Worm (Caenorhabditis elegans) whole organism, L1 larva: ENCODE results near the gene K02E7.1.

Source experiments
- F16B12.6 ChIP-seq: fragments of 150-350 bp; optimal IDR thresholded peaks from 2 replicates; lab custom pipeline; 2014; ENCODE audit warnings: missing biosample characterization, missing genetic modification characterization
- Y116A8C.19 ChIP-seq: sonication (generic microtip); optimal IDR thresholded peaks from 2 replicates; lab custom pipeline; 2016; ENCODE audit warnings: missing compliant biosample characterization, missing genetic modification characterization, borderline replicate concordance
- alr-1 ChIP-seq: fragments of 200-800 bp; sonication (Bioruptor generic); optimal IDR thresholded peaks from 2 replicates; lab custom pipeline; 2018; ENCODE audit warnings: borderline replicate concordance, mild to moderate bottlenecking, missing genetic modification characterization, missing compliant biosample characterization
- aly-2 ChIP-seq: fragments of 150-350 bp; optimal IDR thresholded peaks from 2 replicates; lab custom pipeline; 2014; ENCODE audit warnings: missing biosample characterization, missing genetic modification characterization
- ceh-88 ChIP-seq: fragments of 200-800 bp; sonication (Bioruptor generic); IDR thresholded peaks from 2 replicates; pipeline ENCODE4 v1.3.6; 2022; ENCODE audit warnings: missing genetic modification characterization, missing compliant biosample characterization
- ceh-90 ChIP-seq: sonication (generic microtip); optimal IDR thresholded peaks from 2 replicates; lab custom pipeline; 2016; ENCODE audit warnings: missing genetic modification characterization, missing compliant biosample characterization
- ces-1 ChIP-seq: fragments of 150-350 bp; optimal IDR thresholded peaks from 2 replicates; lab custom pipeline; 2014; ENCODE audit warnings: missing biosample characterization, missing genetic modification reagents, missing genetic modification characterization
- dsc-1 ChIP-seq: sonication (generic microtip); optimal IDR thresholded peaks from 2 replicates; lab custom pipeline; 2016; ENCODE audit warnings: mild to moderate bottlenecking, missing genetic modification characterization, missing compliant biosample characterization
- efl-1 ChIP-seq, 4 experiments: fragments of 150-350 bp; optimal IDR thresholded peaks in 3 of 4; peaks in 1 of 4; 1 replicate in 1 of 4; 2 replicates in 3 of 4; lab custom pipeline; 2014; ENCODE audit warnings: missing biosample characterization in 2 of 4, missing genetic modification characterization in 2 of 4, missing genetic modification reagents in 2 of 4
- efl-3 ChIP-seq: fragments of 200-800 bp; sonication (Bioruptor generic); optimal IDR thresholded peaks from 2 replicates; lab custom pipeline; 2018; ENCODE audit warnings: mild to moderate bottlenecking, missing genetic modification characterization, missing compliant biosample characterization
- egl-13 ChIP-seq: sonication (generic microtip); optimal IDR thresholded peaks from 2 replicates; lab custom pipeline; 2016; ENCODE audit warnings: missing genotype, missing genetic modification reagents, missing genetic modification characterization, missing compliant biosample characterization
- elt-2 ChIP-seq: sonication (generic microtip); optimal IDR thresholded peaks from 2 replicates; lab custom pipeline; 2016; ENCODE audit warnings: missing genetic modification characterization, mild to moderate bottlenecking, inconsistent platforms, missing compliant biosample characterization, missing genetic modification reagents
- fkh-4 ChIP-seq: sonication (generic microtip); optimal IDR thresholded peaks from 2 replicates; lab custom pipeline; 2016; ENCODE audit warnings: missing compliant biosample characterization, missing genetic modification characterization, borderline replicate concordance
- fos-1 ChIP-seq: fragments of 150-350 bp; optimal IDR thresholded peaks from 2 replicates; lab custom pipeline; 2014; ENCODE audit warnings: missing biosample characterization, missing genetic modification characterization
- hlh-17 ChIP-seq: fragments of 200-800 bp; sonication (Bioruptor generic); optimal IDR thresholded peaks from 2 replicates; lab custom pipeline; 2018; ENCODE audit warnings: missing genetic modification characterization, mild to moderate bottlenecking, missing compliant biosample characterization, moderate library complexity, borderline replicate concordance
- hlh-4 ChIP-seq: sonication (generic microtip); optimal IDR thresholded peaks from 2 replicates; lab custom pipeline; 2016; ENCODE audit warnings: mild to moderate bottlenecking, missing genetic modification characterization, missing compliant biosample characterization
- hpl-2 ChIP-seq: fragments of 150-350 bp; optimal IDR thresholded peaks from 2 replicates; lab custom pipeline; 2014; ENCODE audit warnings: missing biosample characterization, missing genetic modification reagents, missing genetic modification characterization
- irx-1 ChIP-seq: sonication (generic microtip); optimal IDR thresholded peaks from 2 replicates; lab custom pipeline; 2016; ENCODE audit warnings: missing genetic modification characterization, missing compliant biosample characterization
- lin-14 ChIP-seq: fragments of 200-800 bp; sonication (Bioruptor generic); optimal IDR thresholded peaks from 2 replicates; lab custom pipeline; 2018; ENCODE audit warnings: mild to moderate bottlenecking, missing genetic modification characterization, moderate library complexity, missing compliant biosample characterization
- lin-39 ChIP-seq: fragments of 150-350 bp; optimal IDR thresholded peaks from 2 replicates; lab custom pipeline; 2014; ENCODE audit warnings: missing biosample characterization, missing genetic modification reagents, missing genetic modification characterization
- lsy-2 ChIP-seq, 2 experiments: fragments of 150-350 bp; optimal IDR thresholded peaks; 2 replicates each; lab custom pipeline; 2014; ENCODE audit warnings: missing biosample characterization in 2 of 2, missing genetic modification characterization in 2 of 2
- mab-9 ChIP-seq: fragments of 200-800 bp; sonication (Bioruptor generic); IDR thresholded peaks from 2 replicates; pipeline ENCODE4 v1.3.6; 2022; ENCODE audit warnings: missing genetic modification reagents, missing genetic modification characterization, missing compliant biosample characterization
- mdl-1 ChIP-seq, 2 experiments: fragments of 150-350 bp; optimal IDR thresholded peaks; 2 replicates each; lab custom pipeline; 2014 to 2017; ENCODE audit warnings: missing biosample characterization in 2 of 2, missing genetic modification characterization in 2 of 2, inconsistent platforms in 1 of 2
- mef-2 ChIP-seq: fragments of 150-350 bp; optimal IDR thresholded peaks from 2 replicates; lab custom pipeline; 2014; ENCODE audit warnings: missing biosample characterization, missing genetic modification characterization
- mep-1 ChIP-seq: fragments of 150-350 bp; optimal IDR thresholded peaks from 2 replicates; lab custom pipeline; 2014; ENCODE audit warnings: missing biosample characterization, missing genetic modification characterization
- nhr-20 ChIP-seq: sonication (generic microtip); optimal IDR thresholded peaks from 2 replicates; lab custom pipeline; 2016; ENCODE audit warnings: mild to moderate bottlenecking, missing genetic modification characterization, missing compliant biosample characterization
- nhr-237 ChIP-seq: fragments of 150-350 bp; optimal IDR thresholded peaks from 2 replicates; lab custom pipeline; 2014; ENCODE audit warnings: missing biosample characterization, missing genetic modification characterization
- nhr-84 ChIP-seq: sonication (generic microtip); optimal IDR thresholded peaks from 2 replicates; lab custom pipeline; 2017; ENCODE audit warnings: missing biosample characterization, missing genetic modification characterization
- nhr-85 ChIP-seq: sonication (generic microtip); peaks from one replicate; lab custom pipeline; 2016; ENCODE audit warnings: missing genetic modification characterization, inconsistent platforms, missing compliant biosample characterization
- pqm-1 ChIP-seq: sonication (generic microtip); optimal IDR thresholded peaks from 3 replicates; lab custom pipeline; 2017; ENCODE audit warnings: missing biosample characterization, missing genetic modification characterization
- snu-23 ChIP-seq: sonication (generic microtip); optimal IDR thresholded peaks from 2 replicates; lab custom pipeline; 2016; ENCODE audit warnings: missing genetic modification characterization, missing compliant biosample characterization
- sup-37 ChIP-seq: fragments of 200-800 bp; sonication (Bioruptor generic); optimal IDR thresholded peaks from 2 replicates; lab custom pipeline; 2018; ENCODE audit warnings: mild to moderate bottlenecking, missing genetic modification characterization, missing compliant biosample characterization
- tlp-1 ChIP-seq: fragments of 150-350 bp; optimal IDR thresholded peaks from 2 replicates; lab custom pipeline; 2014; ENCODE audit warnings: missing biosample characterization, missing genetic modification characterization
- unc-62 ChIP-seq: fragments of 150-350 bp; optimal IDR thresholded peaks from 2 replicates; lab custom pipeline; 2014; ENCODE audit warnings: missing biosample characterization, missing genetic modification reagents, missing genetic modification characterization
- vab-15 ChIP-seq: sonication (generic microtip); optimal IDR thresholded peaks from 2 replicates; lab custom pipeline; 2017; ENCODE audit warnings: missing genotype, mild to moderate bottlenecking, missing genetic modification characterization, missing compliant biosample characterization
- ztf-4 ChIP-seq: fragments of 150-350 bp; optimal IDR thresholded peaks from 2 replicates; lab custom pipeline; 2014; ENCODE audit warnings: missing biosample characterization, missing genetic modification characterization

Gene K02E7.1

DNA sequence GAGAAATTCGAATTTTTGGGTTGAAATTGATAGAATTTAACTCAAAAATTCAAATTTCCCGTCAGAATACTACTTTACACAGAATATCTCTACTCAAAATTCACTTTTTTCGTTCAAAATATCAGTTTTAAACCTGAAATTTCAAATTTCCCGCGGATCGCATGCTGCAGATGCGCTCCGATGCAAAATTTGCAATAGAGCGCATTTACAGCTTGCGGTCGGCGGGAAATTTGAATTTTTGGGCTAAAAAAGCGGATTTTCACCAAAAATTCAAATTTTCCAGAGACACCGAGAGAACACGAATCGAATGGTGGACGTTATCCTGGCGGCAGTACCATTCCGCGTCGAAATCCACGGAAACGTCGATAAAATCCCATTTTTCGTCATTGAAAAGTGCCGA is 41.8 kb downstream of the K02E7.1 start:
- TF ChIP-seq aly-2 (tag; lab: Kevin White, UChicago) (no peak), efl-1 (optimal IDR thresholded peaks at IDR 0.05; lab: Kevin White, UChicago) (no peak), efl-1 (GFP tag; optimal IDR thresholded peaks at IDR 0.05 in 1 of 2; lab: Kevin White, UChicago) (peak in 1 of 2 experiments; percentile 84)
- TF ChIP-seq, all 84 proteins: peak for 1

DNA sequence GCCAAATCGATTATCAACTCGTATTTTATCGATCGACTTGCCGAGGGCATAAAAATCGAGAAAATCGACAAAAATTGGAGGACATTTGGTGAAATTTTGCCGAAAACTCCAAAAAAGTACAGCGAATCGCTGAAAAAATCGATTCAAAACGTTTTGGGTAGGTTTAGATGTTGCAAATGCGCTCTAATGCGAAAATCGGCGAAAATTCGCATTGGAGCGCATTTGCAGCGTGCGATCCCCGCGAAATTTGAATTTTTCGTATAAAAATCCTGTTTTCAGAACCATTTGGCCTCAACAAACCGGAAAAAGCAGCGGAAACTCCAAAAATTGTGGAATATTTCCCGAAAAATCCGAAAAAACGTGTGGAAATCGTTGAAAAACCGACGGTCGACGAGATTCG is 43.5 kb downstream of the K02E7.1 start:
- no peak for TF ChIP-seq nhr-237 (tag; lab: Kevin White, UChicago)
- no peak for TF ChIP-seq F16B12.6
- TF ChIP-seq unc-62 (GFP tag; lab: Kevin White, UChicago), result no peak
- TF ChIP-seq vab-15 (tag; lab: Kevin White, UChicago), result no peak
- TF ChIP-seq, all 84 proteins: peak for 0

DNA sequence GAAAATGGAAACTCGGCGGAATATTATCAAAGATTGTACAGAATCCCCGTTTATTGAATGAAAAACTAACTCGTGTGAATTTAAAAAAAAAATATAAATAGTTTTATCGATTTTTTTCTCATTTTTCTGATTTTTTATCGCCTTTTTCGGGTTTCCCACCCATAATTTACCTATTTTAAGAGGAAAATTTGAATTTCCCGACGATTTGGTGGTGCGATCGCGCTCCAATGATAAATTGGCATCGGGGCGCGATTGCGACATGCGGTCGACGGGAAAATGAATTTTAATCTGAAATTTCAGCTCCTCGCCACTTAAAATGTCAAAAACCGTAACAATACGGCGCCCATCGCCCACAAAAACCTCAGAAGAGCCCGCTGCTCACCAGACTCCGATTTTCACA is 44.7 kb downstream of the K02E7.1 start, which contains the start of gene taf-6.1:
Gene taf-6.1, plus strand, starts transcription at position 301 of the 400 bp plus-strand sequence.
- TF ChIP-seq mab-9, result no peak
- TF ChIP-seq hlh-4 (tag; lab: Kevin White, UChicago), result no peak
- TF ChIP-seq fos-1 (tag; lab: Kevin White, UChicago), result no peak
- TF ChIP-seq hlh-17 (GFP tag; lab: Kevin White, UChicago), result no peak
- no peak for TF ChIP-seq efl-3 (GFP tag; lab: Kevin White, UChicago)
- no peak for TF ChIP-seq snu-23 (GFP tag; lab: Kevin White, UChicago)
- TF ChIP-seq ceh-90 (tag; lab: Kevin White, UChicago), result no peak
- no peak for TF ChIP-seq sup-37 (GFP tag; lab: Kevin White, UChicago)

DNA sequence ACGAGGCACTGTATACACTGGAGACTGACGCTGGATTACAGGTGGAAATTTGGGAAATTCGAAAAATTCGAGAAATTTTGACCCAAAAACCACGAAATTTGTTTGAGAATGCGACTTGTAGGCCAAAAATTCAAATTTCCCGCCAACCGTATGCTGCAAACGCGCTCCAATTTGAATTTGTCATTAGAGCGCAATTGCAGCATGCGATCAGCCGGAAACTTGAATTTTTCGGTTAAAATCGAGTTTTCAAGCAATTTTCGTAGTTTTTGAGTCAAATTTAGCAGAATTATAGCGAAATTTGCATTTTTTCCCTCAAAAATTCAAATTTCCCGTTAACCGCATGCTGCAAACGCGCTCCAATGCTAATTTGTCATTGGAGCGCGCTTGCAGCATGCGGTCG is 47.3 kb downstream of the K02E7.1 start:
- no peak for TF ChIP-seq lsy-2 (tag; optimal IDR thresholded peaks at IDR 0.05; lab: Kevin White, UChicago)
- peak; percentile 9 for TF ChIP-seq nhr-85 (tag; lab: Kevin White, UChicago)

DNA sequence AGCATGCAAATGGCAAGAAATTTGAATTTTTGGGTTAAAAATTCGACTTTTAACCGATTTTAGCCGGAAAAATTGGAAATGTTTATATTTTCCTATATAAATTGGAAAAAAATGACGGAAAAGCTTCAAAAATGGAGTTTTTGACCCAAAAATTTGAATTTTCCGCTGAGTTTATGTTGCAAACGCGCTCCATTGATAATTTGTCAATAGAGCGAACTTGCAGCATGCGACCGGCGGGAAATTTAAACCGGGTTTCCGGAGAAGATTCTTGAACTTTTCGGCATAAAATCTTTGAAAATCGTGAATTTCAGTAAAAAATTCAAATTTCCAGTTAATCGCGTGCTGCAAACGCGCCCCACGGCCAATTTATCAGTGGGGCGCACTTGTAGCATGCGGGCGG is 48.4 kb downstream of the K02E7.1 start:
- TF ChIP-seq nhr-20 (tag; lab: Kevin White, UChicago), result no peak
- TF ChIP-seq lin-14, result no peak
- TF ChIP-seq mef-2, result no peak
- no peak for TF ChIP-seq mep-1
- no peak for TF ChIP-seq ceh-88 (GFP tag; lab: Robert Waterston, UW)
- TF ChIP-seq alr-1 (tag; lab: Kevin White, UChicago), result no peak
- TF ChIP-seq aly-2 (tag; lab: Kevin White, UChicago), result no peak
- TF ChIP-seq nhr-237 (tag; lab: Kevin White, UChicago), result no peak
- no peak for TF ChIP-seq lin-39 (tag; lab: Kevin White, UChicago)
- no peak for TF ChIP-seq efl-1 (optimal IDR thresholded peaks at IDR 0.05; lab: Kevin White, UChicago)
- no peak for TF ChIP-seq efl-1 (GFP tag; optimal IDR thresholded peaks at IDR 0.05 in 1 of 2; lab: Kevin White, UChicago)
- TF ChIP-seq efl-3 (GFP tag; lab: Kevin White, UChicago), result no peak
- no peak for TF ChIP-seq ztf-4 (tag; lab: Kevin White, UChicago)
- no peak for TF ChIP-seq mab-9
- TF ChIP-seq, all 84 proteins: peak for 0

DNA sequence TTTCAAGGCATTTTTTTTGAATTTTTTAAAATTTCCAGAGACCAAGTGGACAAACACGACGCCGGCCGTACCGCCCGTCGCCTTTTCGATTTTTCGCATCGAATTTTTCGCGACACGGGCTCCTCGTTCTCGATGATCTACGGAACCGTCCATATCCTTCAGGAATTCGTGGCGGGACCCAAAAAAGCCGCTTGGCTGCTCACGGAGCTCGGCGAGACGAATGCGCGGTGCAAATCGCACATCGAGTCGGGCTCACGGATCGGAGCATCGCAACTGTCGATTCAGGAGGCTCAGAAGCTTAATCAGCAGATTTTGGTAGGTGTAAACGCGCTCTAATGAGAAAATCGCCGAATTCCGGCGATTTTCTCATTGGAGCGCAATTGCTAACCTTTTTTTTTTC is 48.9 kb downstream of the K02E7.1 start:
- TF ChIP-seq nhr-84, result no peak
- no peak for TF ChIP-seq Y116A8C.19 (tag; lab: Kevin White, UChicago)
- no peak for TF ChIP-seq irx-1
- no peak for TF ChIP-seq alr-1 (tag; lab: Kevin White, UChicago)
- TF ChIP-seq dsc-1 (tag; lab: Kevin White, UChicago), result no peak
- no peak for TF ChIP-seq mep-1
- TF ChIP-seq unc-62 (GFP tag; lab: Kevin White, UChicago), result no peak
- TF ChIP-seq ces-1 (GFP tag; lab: Kevin White, UChicago), result no peak
- no peak for TF ChIP-seq lin-39 (tag; lab: Kevin White, UChicago)
- TF ChIP-seq hpl-2 (GFP tag; lab: Kevin White, UChicago), result no peak
- no peak for TF ChIP-seq elt-2 (tag; lab: Kevin White, UChicago)
- TF ChIP-seq tlp-1 (tag; lab: Kevin White, UChicago), result no peak
- TF ChIP-seq fkh-4 (tag; lab: Kevin White, UChicago), result no peak
- no peak for TF ChIP-seq mdl-1 (tag; optimal IDR thresholded peaks at IDR 0.05; lab: Kevin White, UChicago)
- TF ChIP-seq mef-2, result no peak
- no peak for TF ChIP-seq egl-13 (tag; lab: Kevin White, UChicago)
- no peak for TF ChIP-seq pqm-1 (tag; lab: Kevin White, UChicago)
